Worm (Caenorhabditis elegans): Measurements from ENCODE around the gene AH9.1.

Gene AH9.1

DNA sequence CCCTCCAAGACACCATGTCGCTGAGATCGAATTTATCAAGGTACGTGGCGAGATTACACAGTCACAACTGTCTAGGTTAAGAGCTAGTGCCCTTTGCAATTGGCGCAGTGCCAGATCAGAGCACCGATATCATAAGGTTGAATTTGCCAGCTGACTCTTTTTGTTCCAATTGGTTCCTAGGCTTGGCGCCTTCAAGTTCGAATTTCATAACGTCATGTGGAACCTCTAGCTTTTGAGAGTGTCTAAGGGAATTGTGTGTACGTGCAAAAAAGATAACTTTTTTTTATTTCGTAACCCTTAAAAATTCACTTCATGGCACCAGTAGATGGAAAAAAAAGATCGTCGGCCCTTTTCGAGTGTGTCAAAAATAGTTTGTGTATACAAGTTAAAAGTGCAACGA lies 30.6 kb downstream of the AH9.1 start:
- TF ChIP-seq cebp-1 (GFP tag; IDR thresholded peaks at IDR 0.05) (no peak), cebp-1 (tag; optimal IDR thresholded peaks at IDR 0.05) (peak; percentile 53), F33H1.4 (GFP tag; IDR thresholded peaks at IDR 0.05) (no peak)

DNA sequence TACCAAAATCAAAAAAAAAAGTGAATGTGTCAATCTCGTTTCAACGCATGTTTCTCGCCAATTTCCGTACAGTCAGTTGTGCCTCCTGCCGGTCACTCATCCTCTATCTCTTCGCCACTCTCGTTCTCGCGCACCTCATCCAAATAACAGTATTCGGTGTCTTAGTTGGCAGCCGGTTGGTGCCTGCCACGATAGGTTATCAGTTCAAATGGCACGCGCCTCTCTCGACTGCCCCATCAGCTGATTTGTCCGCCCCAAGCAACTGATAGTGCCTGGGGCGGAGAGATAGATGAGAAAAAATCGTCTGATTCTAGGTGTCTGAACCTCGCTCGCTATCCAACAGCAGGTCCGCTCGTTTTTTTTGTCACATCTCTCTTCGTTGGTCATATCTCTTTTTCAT lies 31.7 kb downstream of the AH9.1 start:
- 0 out of 2 replicates have a peak, but pooled peaks have one; percentile 6 for TF ChIP-seq hmg-1.2 (GFP tag; IDR thresholded peaks at IDR 0.05)
- no peak; the same call in 1 of the 2 replicates for TF ChIP-seq C06A6.2 (GFP tag; conservative IDR thresholded peaks at IDR 0.05)
- no peak for TF ChIP-seq ztf-25 (GFP tag; IDR thresholded peaks at IDR 0.05)
- peak; percentile 4 for TF ChIP-seq attf-5 (GFP tag; optimal IDR thresholded peaks at IDR 0.05)
- TF ChIP-seq chd-7 (tag; optimal IDR thresholded peaks at IDR 0.05): no peak
- TF ChIP-seq F52B5.7 (tag; optimal IDR thresholded peaks at IDR 0.05): no peak
- no peak for TF ChIP-seq lsl-1 (GFP tag; optimal IDR thresholded peaks at IDR 0.05)
- no peak for TF ChIP-seq pbrm-1 (GFP tag; IDR thresholded peaks at IDR 0.05)
- TF ChIP-seq ceh-100 (GFP tag; IDR thresholded peaks at IDR 0.05): no peak
- TF ChIP-seq die-1 (tag; optimal IDR thresholded peaks at IDR 0.05): no peak
- no peak for TF ChIP-seq lin-40 (tag; optimal IDR thresholded peaks at IDR 0.05)
- TF ChIP-seq efl-1 (GFP tag; optimal IDR thresholded peaks at IDR 0.05): no peak
- peak; percentile 89 for TF ChIP-seq ets-4 (GFP tag; optimal IDR thresholded peaks at IDR 0.05)
- TF ChIP-seq lin-35 (GFP tag; optimal IDR thresholded peaks at IDR 0.05): no peak
- TF ChIP-seq ceh-79 (tag; optimal IDR thresholded peaks at IDR 0.05): no peak
- TF ChIP-seq C17E4.6 (GFP tag; IDR thresholded peaks at IDR 0.05): no peak
- TF ChIP-seq attf-6 (GFP tag; IDR thresholded peaks at IDR 0.05): no peak
- peak; percentile 57; the same call in 1 of the 2 replicates for TF ChIP-seq egl-44 (GFP tag; IDR thresholded peaks at IDR 0.05)
- no peak for TF ChIP-seq lin-26 (GFP tag; IDR thresholded peaks at IDR 0.05)
- peak; percentile 40 for TF ChIP-seq somi-1 (GFP tag; optimal IDR thresholded peaks at IDR 0.05)
- peak; percentile 45 for TF ChIP-seq tbp1 (GFP tag; optimal IDR thresholded peaks at IDR 0.05)
- no peak for TF ChIP-seq F57C9.4 (tag; optimal IDR thresholded peaks at IDR 0.05)
- no peak for TF ChIP-seq sdz-38 (tag; optimal IDR thresholded peaks at IDR 0.05)
- TF ChIP-seq ztf-26 (tag; optimal IDR thresholded peaks at IDR 0.05): peak; percentile 77
- TF ChIP-seq ZK185.1 (tag; optimal IDR thresholded peaks at IDR 0.05; ENCODE audit: poor library complexity, severe bottlenecking): no peak
- TF ChIP-seq madf-8 (GFP tag; conservative IDR thresholded peaks at IDR 0.05): no peak
- TF ChIP-seq let-607 (tag; optimal IDR thresholded peaks at IDR 0.05): peak; percentile 34 to 49
- 0 out of 2 replicates have a peak, but pooled peaks have one; percentile 11 for TF ChIP-seq rcor-1 (GFP tag; IDR thresholded peaks at IDR 0.05)
- TF ChIP-seq gei-17 (GFP tag; optimal IDR thresholded peaks at IDR 0.05): peak; percentile 39
- TF ChIP-seq ztf-6 (GFP tag; IDR thresholded peaks at IDR 0.05): no peak
- peak; percentile 61 for TF ChIP-seq zfh-2 (GFP tag; conservative IDR thresholded peaks at IDR 0.05)
- peak; percentile 60 for TF ChIP-seq ztf-22 (GFP tag; optimal IDR thresholded peaks at IDR 0.05)
- no peak for TF ChIP-seq F23B12.7 (tag; optimal IDR thresholded peaks at IDR 0.05; ENCODE audit: insufficient read depth)
- no peak for TF ChIP-seq Y56A3A.18 (GFP tag; IDR thresholded peaks at IDR 0.05)
- TF ChIP-seq ceh-27 (GFP tag; optimal IDR thresholded peaks at IDR 0.05): no peak
- TF ChIP-seq hmg-20 (GFP tag; IDR thresholded peaks at IDR 0.05): no peak
- no peak for TF ChIP-seq ekl-4 (GFP tag; IDR thresholded peaks at IDR 0.05)
- TF ChIP-seq dox-1 (GFP tag; IDR thresholded peaks at IDR 0.05): peak; percentile 75
- no peak for TF ChIP-seq madf-6 (GFP tag; IDR thresholded peaks at IDR 0.05)
- TF ChIP-seq ccch-3 (GFP tag; optimal IDR thresholded peaks at IDR 0.05): no peak
- no peak for TF ChIP-seq ztf-28 (GFP tag; IDR thresholded peaks at IDR 0.05)
- no peak for TF ChIP-seq K12H6.12 (tag; optimal IDR thresholded peaks at IDR 0.05)
- TF ChIP-seq D2030.7 (GFP tag; IDR thresholded peaks at IDR 0.05): no peak
- no peak for TF ChIP-seq Y53F4B.3 (GFP tag; IDR thresholded peaks at IDR 0.05)
- TF ChIP-seq madf-10 (tag; optimal IDR thresholded peaks at IDR 0.05): no peak
